Worm (Caenorhabditis elegans) whole organism, L4/young adult: ENCODE measurements around the gene B0334.20.

Source experiments
- W03F9.2 ChIP-seq: fragments of 150-350 bp; optimal IDR thresholded peaks from 2 replicates; lab custom pipeline; 2014; ENCODE audit warnings: missing biosample characterization, missing genetic modification characterization
- dao-5 ChIP-seq: sonication (generic microtip); optimal IDR thresholded peaks from 2 replicates; lab custom pipeline; 2016; ENCODE audit warnings: missing genotype, missing genetic modification characterization, moderate library complexity, missing compliant biosample characterization
- him-1 ChIP-seq: sonication (generic microtip); optimal IDR thresholded peaks from 2 replicates; lab custom pipeline; 2016; ENCODE audit warnings: missing genotype, missing genetic modification reagents, missing genetic modification characterization, missing compliant biosample characterization

DNA sequence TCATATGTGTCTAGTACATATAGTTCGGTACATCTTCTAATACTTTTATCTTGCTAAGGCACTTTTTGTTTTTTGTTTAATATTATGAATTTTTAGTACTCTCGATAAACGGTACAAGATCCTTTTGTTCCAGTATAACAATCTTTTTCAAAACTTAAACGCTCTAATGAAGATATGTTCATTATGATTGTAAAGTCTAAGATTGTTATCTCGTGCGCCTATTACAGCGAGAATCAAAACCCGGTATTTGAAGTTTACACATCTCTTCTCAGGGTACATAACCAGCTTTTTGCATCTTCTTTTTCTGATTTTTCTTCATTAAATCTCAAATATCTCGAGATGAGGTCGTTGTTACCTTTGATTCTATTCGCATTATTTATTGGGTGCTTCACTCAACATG is 12.3 kb downstream of the B0334.20 start, which contains the start of gene B0334.13:
- TF ChIP-seq dao-5 (tag; lab: Kevin White, UChicago) (no peak), him-1 (no peak), W03F9.2 (tag; lab: Kevin White, UChicago) (no peak)
